Worm (Caenorhabditis elegans) whole organism, L4 larva: ENCODE data around the gene T01D3.1.
A peak's percentile ranks its signal among the peaks of the same experiment; 100 is the strongest.

Experiments used
- F10B5.3 ChIP-seq: sonication (generic microtip); optimal IDR thresholded peaks from 2 replicates; lab custom pipeline; 2016; ENCODE audit warnings: mild to moderate bottlenecking, missing genetic modification characterization, missing compliant biosample characterization
- F49E8.2 ChIP-seq: sonication (generic microtip); optimal IDR thresholded peaks from 2 replicates; lab custom pipeline; 2016; ENCODE audit warnings: missing compliant biosample characterization, mild to moderate bottlenecking, missing genetic modification characterization, borderline replicate concordance
- aha-1 ChIP-seq: fragments of 150-350 bp; peaks from one replicate; lab custom pipeline; 2014; ENCODE audit warnings: missing biosample characterization, missing genetic modification characterization
- aly-2 ChIP-seq: sonication (generic microtip); optimal IDR thresholded peaks from 2 replicates; lab custom pipeline; 2018; ENCODE audit warnings: missing biosample characterization, missing genetic modification characterization
- arid-1 ChIP-seq: fragments of 200-800 bp; sonication (Bioruptor generic); conservative IDR thresholded peaks from 2 replicates; pipeline ENCODE4 v1.3.6; 2022; ENCODE audit warnings: missing genetic modification reagents, missing genetic modification characterization, missing compliant biosample characterization
- attf-4 ChIP-seq: sonication (generic microtip); optimal IDR thresholded peaks from 3 replicates; lab custom pipeline; 2017; ENCODE audit warnings: missing biosample characterization, missing genetic modification characterization
- ceh-20 ChIP-seq: fragments of 200-800 bp; sonication (Bioruptor generic); IDR thresholded peaks from 2 replicates; pipeline ENCODE4 v1.3.6; 2022; ENCODE audit warnings: missing genetic modification reagents, missing genetic modification characterization, missing compliant biosample characterization
- ceh-28 ChIP-seq: fragments of 150-350 bp; optimal IDR thresholded peaks from 2 replicates; lab custom pipeline; 2014; ENCODE audit warnings: missing biosample characterization, missing genetic modification reagents, missing genetic modification characterization
- ceh-44 ChIP-seq: fragments of 200-800 bp; sonication (Bioruptor generic); IDR thresholded peaks from 2 replicates; pipeline ENCODE4 v1.3.6; 2022; ENCODE audit warnings: missing genetic modification reagents, missing genetic modification characterization, missing compliant biosample characterization
- ces-1 ChIP-seq: fragments of 150-350 bp; sonication (generic microtip); optimal IDR thresholded peaks from 4 replicates; lab custom pipeline; 2014; ENCODE audit warnings: missing biosample characterization, missing genetic modification reagents, missing genetic modification characterization
- cey-2 ChIP-seq: sonication (generic microtip); optimal IDR thresholded peaks from 3 replicates; lab custom pipeline; 2017; ENCODE audit warnings: missing genetic modification characterization, mild to moderate bottlenecking, missing compliant biosample characterization, antibody characterized with exemption, borderline replicate concordance; ENCODE audit not compliant: insufficient read depth
- daf-12 ChIP-seq: fragments of 150-350 bp; optimal IDR thresholded peaks from 2 replicates; lab custom pipeline; 2014; ENCODE audit warnings: missing biosample characterization, missing genetic modification reagents, missing genetic modification characterization
- dmd-9 ChIP-seq: fragments of 200-800 bp; sonication (Bioruptor generic); IDR thresholded peaks from 2 replicates; pipeline ENCODE4 v1.3.6; 2022; ENCODE audit warnings: missing genetic modification reagents, missing genetic modification characterization, missing compliant biosample characterization
- duxl-1 ChIP-seq: sonication (generic microtip); optimal IDR thresholded peaks from 2 replicates; lab custom pipeline; 2016; ENCODE audit warnings: mild to moderate bottlenecking, missing genetic modification characterization, moderate library complexity, missing compliant biosample characterization; ENCODE audit not compliant: poor library complexity
- egl-43 ChIP-seq: fragments of 200-800 bp; sonication (Bioruptor generic); IDR thresholded peaks from 2 replicates; pipeline ENCODE4 v1.3.6; 2022; ENCODE audit warnings: missing genetic modification reagents, missing genetic modification characterization, missing compliant biosample characterization
- fkh-10 ChIP-seq: fragments of 150-350 bp; optimal IDR thresholded peaks from 2 replicates; lab custom pipeline; 2014; ENCODE audit warnings: missing biosample characterization, missing genetic modification reagents, missing genetic modification characterization
- gei-8 ChIP-seq: fragments of 200-800 bp; sonication (Bioruptor generic); optimal IDR thresholded peaks from 2 replicates; lab custom pipeline; 2018; ENCODE audit warnings: mild to moderate bottlenecking, missing genetic modification characterization, missing compliant biosample characterization
- hif-1 ChIP-seq, 2 experiments: sonication (generic microtip); optimal IDR thresholded peaks; 2 replicates each; lab custom pipeline; 2016 to 2017; ENCODE audit warnings: missing compliant biosample characterization in 2 of 2, missing genetic modification characterization in 2 of 2, missing genetic modification reagents in 2 of 2, missing genotype in 2 of 2, mild to moderate bottlenecking in 1 of 2
- hmg-1.1 ChIP-seq: fragments of 200-800 bp; sonication (Bioruptor generic); IDR thresholded peaks from 2 replicates; pipeline ENCODE4 v1.3.6; 2022; ENCODE audit warnings: missing genetic modification reagents, missing genetic modification characterization, missing compliant biosample characterization
- jun-1 ChIP-seq: fragments of 150-350 bp; optimal IDR thresholded peaks from 2 replicates; lab custom pipeline; 2014; ENCODE audit warnings: missing biosample characterization, missing genetic modification reagents, missing genetic modification characterization
- lin-29 ChIP-seq: fragments of 200-800 bp; sonication (Bioruptor generic); IDR thresholded peaks from 2 replicates; pipeline ENCODE4 v1.3.6; 2022; ENCODE audit warnings: missing genetic modification reagents, missing genetic modification characterization, missing compliant biosample characterization
- lin-38 ChIP-seq: fragments of 200-800 bp; sonication (Bioruptor generic); IDR thresholded peaks from 2 replicates; pipeline ENCODE4 v1.3.6; 2022; ENCODE audit warnings: missing genetic modification reagents, missing genetic modification characterization, missing compliant biosample characterization
- lin-39 ChIP-seq: fragments of 150-350 bp; optimal IDR thresholded peaks from 2 replicates; lab custom pipeline; 2014; ENCODE audit warnings: missing biosample characterization, missing genetic modification reagents, missing genetic modification characterization
- lir-3 ChIP-seq: sonication (generic microtip); optimal IDR thresholded peaks from 2 replicates; lab custom pipeline; 2016; ENCODE audit warnings: mild to moderate bottlenecking, missing genetic modification characterization, missing compliant biosample characterization
- madf-5 ChIP-seq, 2 experiments: fragments of 200-800 bp; sonication (Bioruptor generic); IDR thresholded peaks; 2 replicates each; pipeline ENCODE4 v1.3.6; 2022; ENCODE audit warnings: missing compliant biosample characterization in 2 of 2, missing genetic modification characterization in 2 of 2
- mdt-29 ChIP-seq: fragments of 200-800 bp; sonication (Bioruptor generic); IDR thresholded peaks from 2 replicates; pipeline ENCODE4 v1.3.6; 2022; ENCODE audit warnings: missing genetic modification reagents, missing genetic modification characterization, missing compliant biosample characterization
- mep-1 ChIP-seq: fragments of 150-350 bp; sonication (generic microtip); optimal IDR thresholded peaks from 3 replicates; lab custom pipeline; 2014; ENCODE audit warnings: missing biosample characterization, missing genetic modification characterization
- mxl-2 ChIP-seq: fragments of 200-800 bp; sonication (Bioruptor generic); conservative IDR thresholded peaks from 2 replicates; pipeline ENCODE4 v1.3.6; 2022; ENCODE audit warnings: missing genetic modification reagents, missing genetic modification characterization, missing compliant biosample characterization
- mxl-3 ChIP-seq: fragments of 200-800 bp; sonication (Bioruptor generic); optimal IDR thresholded peaks from 2 replicates; lab custom pipeline; 2018; ENCODE audit warnings: mild to moderate bottlenecking, missing genetic modification characterization, missing compliant biosample characterization
- nhr-102 ChIP-seq: sonication (generic microtip); optimal IDR thresholded peaks from 2 replicates; lab custom pipeline; 2016; ENCODE audit warnings: mild to moderate bottlenecking, missing genetic modification characterization, moderate library complexity, missing compliant biosample characterization
- nhr-41 ChIP-seq: fragments of 200-800 bp; sonication (Bioruptor generic); IDR thresholded peaks from 2 replicates; pipeline ENCODE4 v1.3.6; 2022; ENCODE audit warnings: missing genetic modification reagents, missing genetic modification characterization, missing compliant biosample characterization
- nhr-42 ChIP-seq: fragments of 200-800 bp; sonication (Bioruptor generic); IDR thresholded peaks from 2 replicates; pipeline ENCODE4 v1.3.6; 2022; ENCODE audit warnings: missing genetic modification characterization, missing compliant biosample characterization
- nhr-48 ChIP-seq: sonication (generic microtip); optimal IDR thresholded peaks from 2 replicates; lab custom pipeline; 2016; ENCODE audit warnings: mild to moderate bottlenecking, missing genetic modification characterization, missing compliant biosample characterization
- nhr-77 ChIP-seq: fragments of 150-350 bp; optimal IDR thresholded peaks from 2 replicates; lab custom pipeline; 2014; ENCODE audit warnings: missing biosample characterization, missing genetic modification characterization
- pha-4 ChIP-seq, 2 experiments: fragments of 150-350 bp in 1 of 2; fragments of 200-800 bp in 1 of 2; sonication (Bioruptor generic) in 1 of 2; IDR thresholded peaks in 1 of 2; optimal IDR thresholded peaks in 1 of 2; 2 replicates each; pipeline versions ENCODE4 v1.3.6 to Lab custom; 2014 to 2022; ENCODE audit warnings: missing genetic modification characterization in 2 of 2, missing genetic modification reagents in 2 of 2, missing biosample characterization in 1 of 2, missing compliant biosample characterization in 1 of 2
- pqm-1 ChIP-seq: sonication (generic microtip); optimal IDR thresholded peaks from 2 replicates; lab custom pipeline; 2017; ENCODE audit warnings: missing biosample characterization, missing genetic modification characterization
- rbr-2 ChIP-seq: sonication (generic microtip); optimal IDR thresholded peaks from 2 replicates; lab custom pipeline; 2016; ENCODE audit warnings: missing genotype, missing genetic modification characterization, missing compliant biosample characterization
- set-16 ChIP-seq: fragments of 200-800 bp; sonication (Bioruptor generic); IDR thresholded peaks from 2 replicates; pipeline ENCODE4 v1.3.6; 2022; ENCODE audit warnings: missing genetic modification reagents, missing genetic modification characterization, missing compliant biosample characterization
- skn-1 ChIP-seq: fragments of 150-350 bp; optimal IDR thresholded peaks from 2 replicates; lab custom pipeline; 2014; ENCODE audit warnings: missing biosample characterization, missing genetic modification characterization
- snpc-1.2 ChIP-seq: fragments of 200-800 bp; sonication (Bioruptor generic); IDR thresholded peaks from 2 replicates; pipeline ENCODE4 v1.3.6; 2022; ENCODE audit warnings: missing genetic modification reagents, missing genetic modification characterization, missing compliant biosample characterization
- snpc-4 ChIP-seq: fragments of 150-350 bp; optimal IDR thresholded peaks from 2 replicates; lab custom pipeline; 2014; ENCODE audit warnings: missing biosample characterization, missing genetic modification characterization
- spr-3 ChIP-seq: fragments of 200-800 bp; sonication (Bioruptor generic); optimal IDR thresholded peaks from 2 replicates; lab custom pipeline; 2018; ENCODE audit warnings: mild to moderate bottlenecking, missing genetic modification characterization, missing compliant biosample characterization
- tra-1 ChIP-seq: fragments of 200-800 bp; sonication (Bioruptor generic); IDR thresholded peaks from 2 replicates; pipeline ENCODE4 v1.3.6; 2022; ENCODE audit warnings: missing genetic modification reagents, missing genetic modification characterization, missing compliant biosample characterization
- unc-130 ChIP-seq: sonication (generic microtip); optimal IDR thresholded peaks from 2 replicates; lab custom pipeline; 2016; ENCODE audit warnings: missing genetic modification reagents, missing genetic modification characterization, missing compliant biosample characterization
- unc-39 ChIP-seq: sonication (generic microtip); optimal IDR thresholded peaks from 2 replicates; lab custom pipeline; 2017; ENCODE audit warnings: missing biosample characterization, missing genetic modification characterization
- unc-62 ChIP-seq, 3 experiments: fragments of 150-350 bp in 1 of 3; sonication (generic microtip); optimal IDR thresholded peaks in 2 of 3; peaks in 1 of 3; 1 replicate in 1 of 3; 2 replicates in 2 of 3; lab custom pipeline; 2014 to 2017; ENCODE audit warnings: missing biosample characterization in 3 of 3, missing genetic modification characterization in 3 of 3, missing genetic modification reagents in 3 of 3, missing genotype in 1 of 3
- zag-1 ChIP-seq: fragments of 150-350 bp; optimal IDR thresholded peaks from 2 replicates; lab custom pipeline; 2014; ENCODE audit warnings: missing biosample characterization, missing genetic modification characterization
- zfp-2 ChIP-seq: sonication (generic microtip); optimal IDR thresholded peaks from 2 replicates; lab custom pipeline; 2016; ENCODE audit warnings: mild to moderate bottlenecking, missing genetic modification characterization, missing compliant biosample characterization
- zip-2 ChIP-seq: fragments of 150-350 bp; optimal IDR thresholded peaks from 2 replicates; lab custom pipeline; 2014; ENCODE audit warnings: missing biosample characterization, missing genetic modification characterization
- ztf-7 ChIP-seq: fragments of 150-350 bp; optimal IDR thresholded peaks from 2 replicates; lab custom pipeline; 2014; ENCODE audit warnings: missing biosample characterization, missing genetic modification characterization

Gene T01D3.1

ce11 chrV:13657291-13657690 is 32.4 kb upstream of the T01D3.1 start (continued):
- TF ChIP-seq unc-39 (no peak), arid-1 (GFP tag; lab: Robert Waterston, UW) (no peak), rbr-2 (no peak), lin-38 (0 out of 2 replicates have a peak, but pooled peaks have one; percentile 33), zfp-2 (tag; lab: Kevin White, UChicago) (no peak), aha-1 (peak; percentile 99), fkh-10 (no peak), hmg-1.1 (GFP tag; lab: Robert Waterston, UW) (no peak), snpc-4 (tag; lab: Kevin White, UChicago) (no peak), ces-1 (GFP tag; lab: Kevin White, UChicago) (no peak), pqm-1 (tag; lab: Kevin White, UChicago) (peak; percentile 17), duxl-1 (tag; lab: Kevin White, UChicago) (peak; percentile 50), daf-12 (no peak), nhr-41 (0 out of 2 replicates have a peak, but pooled peaks have one; percentile 33), lin-39 (tag; lab: Kevin White, UChicago) (no peak), ceh-44 (GFP tag; lab: Robert Waterston, UW) (no peak), zip-2 (tag; lab: Kevin White, UChicago) (peak; percentile 5), mxl-3 (peak; percentile 97), hif-1 (tag; optimal IDR thresholded peaks at IDR 0.05; lab: Kevin White, UChicago) (peak; percentile 43 to 90), set-16 (GFP tag; lab: Robert Waterston, UW) (peak; percentile 17; the same call in 1 of the 2 replicates), jun-1 (peak; percentile 73), mxl-2 (GFP tag; lab: Robert Waterston, UW) (peak; percentile 58; the same call in 1 of the 2 replicates), pha-4 (GFP tag; IDR thresholded peaks at IDR 0.05; lab: Robert Waterston, UW) (no peak), pha-4 (tag; optimal IDR thresholded peaks at IDR 0.05; lab: Kevin White, UChicago) (no peak), snpc-1.2 (GFP tag; lab: Robert Waterston, UW) (no peak), egl-43 (no peak; the same call in 1 of the 2 replicates), lin-29 (GFP tag; lab: Robert Waterston, UW) (peak; percentile 69; the same call in 1 of the 2 replicates), nhr-102 (tag; lab: Kevin White, UChicago) (peak; percentile 44), spr-3 (peak; percentile 11), unc-62 (GFP tag; optimal IDR thresholded peaks at IDR 0.05 in 1 of 2; lab: Kevin White, UChicago) (peak in 1 of 2 experiments; percentile 97), unc-62 (tag; optimal IDR thresholded peaks at IDR 0.05; lab: Kevin White, UChicago) (no peak), aly-2 (tag; lab: Kevin White, UChicago) (no peak), F10B5.3 (tag; lab: Kevin White, UChicago) (no peak), zag-1 (tag; lab: Kevin White, UChicago) (no peak), madf-5 (GFP tag; IDR thresholded peaks at IDR 0.05; lab: Robert Waterston, UW) (no peak), unc-130 (GFP tag; lab: Kevin White, UChicago) (no peak), mdt-29 (GFP tag; lab: Robert Waterston, UW) (peak; percentile 81), tra-1 (GFP tag; lab: Robert Waterston, UW) (peak; percentile 76), nhr-77 (tag; lab: Kevin White, UChicago) (peak; percentile 62), ceh-28 (tag; lab: Kevin White, UChicago) (no peak), cey-2 (peak; percentile 41), ceh-20 (GFP tag; lab: Robert Waterston, UW) (peak; percentile 88), mep-1 (tag; lab: Kevin White, UChicago) (peak; percentile 50), nhr-42 (GFP tag; lab: Robert Waterston, UW) (0 out of 2 replicates have a peak, but pooled peaks have one; percentile 36), skn-1 (tag; lab: Kevin White, UChicago) (no peak), lir-3 (tag; lab: Kevin White, UChicago) (no peak), F49E8.2 (tag; lab: Kevin White, UChicago) (no peak), gei-8 (GFP tag; lab: Kevin White, UChicago) (peak; percentile 73), ztf-7 (tag; lab: Kevin White, UChicago) (peak; percentile 19), nhr-48 (tag; lab: Kevin White, UChicago) (peak; percentile 80), attf-4 (no peak), dmd-9 (0 out of 2 replicates have a peak, but pooled peaks have one; percentile 10)
